In genomic region chr3L:19922833-19923745, dm6 we compare ENCODE assay signal across 1 fruit fly cellular context.
TF ChIP-seq lines count a peak whose summit lies in the region.

Gene Pfdn6 (plus strand): TSS chr3L:19923671.

TF ChIP-seq in whole organism, embryonic, 481 proteins besides CTCF, POLR2A, EP300 and RAD21 (continued from another document and continues in another):
- TF ChIP-seq Sry-δ (GFP tag; optimal IDR thresholded peaks at IDR 0.05; lab: Kevin White, UChicago) = peak; percentile 20
- peak; percentile 35 for TF ChIP-seq CG18011 (GFP tag; optimal IDR thresholded peaks at IDR 0.05; lab: Kevin White, UChicago)
- TF ChIP-seq CG18476 (GFP tag; optimal IDR thresholded peaks at IDR 0.05; lab: Kevin White, UChicago) = peak; percentile 79
- TF ChIP-seq kah (GFP tag; optimal IDR thresholded peaks at IDR 0.05; lab: Kevin White, UChicago) = no peak
- TF ChIP-seq sima (GFP tag; optimal IDR thresholded peaks at IDR 0.05; lab: Kevin White, UChicago) = no peak
- peak; percentile 90 for TF ChIP-seq lmd (GFP tag; IDR thresholded peaks at IDR 0.05; lab: Robert Waterston, UW)
- TF ChIP-seq HLH54F (GFP tag; optimal IDR thresholded peaks at IDR 0.05; lab: Kevin White, UChicago) = peak; percentile 93
- TF ChIP-seq Pdp1 (GFP tag; optimal IDR thresholded peaks at IDR 0.05; lab: Kevin White, UChicago) = peak; percentile 51 to 62
- no peak for TF ChIP-seq cwo (GFP tag; optimal IDR thresholded peaks at IDR 0.05; lab: Kevin White, UChicago)
- no peak for TF ChIP-seq jumu (GFP tag; optimal IDR thresholded peaks at IDR 0.05; lab: Kevin White, UChicago)
- TF ChIP-seq CG7839 (tag; optimal IDR thresholded peaks at IDR 0.05; lab: Kevin White, UChicago) = no peak
- TF ChIP-seq ranshi (GFP tag; IDR thresholded peaks at IDR 0.05; lab: Robert Waterston, UW) = 0 out of 2 replicates have a peak, but pooled peaks have one; percentile 33
- no peak; the same call in none of the 2 replicates for TF ChIP-seq CG6272 (GFP tag; IDR thresholded peaks at IDR 0.05; lab: Robert Waterston, UW)
- peak; percentile 37; the same call in 1 of the 3 replicates for TF ChIP-seq C15 (GFP tag; IDR thresholded peaks at IDR 0.05; lab: Robert Waterston, UW)
- peak; percentile 36 for TF ChIP-seq pum (GFP tag; optimal IDR thresholded peaks at IDR 0.05; lab: Kevin White, UChicago)
- no peak; the same call in none of the 2 replicates for TF ChIP-seq wdn (GFP tag; IDR thresholded peaks at IDR 0.05; lab: Robert Waterston, UW)
- no peak for TF ChIP-seq dmrt99B (tag; optimal IDR thresholded peaks at IDR 0.05; lab: Kevin White, UChicago)
- TF ChIP-seq abd-A (tag; optimal IDR thresholded peaks at IDR 0.05; lab: Kevin White, UChicago) = no peak
- TF ChIP-seq zfh2 (GFP tag; optimal IDR thresholded peaks at IDR 0.05; lab: Kevin White, UChicago) = peak; percentile 92
- TF ChIP-seq trh (GFP tag; optimal IDR thresholded peaks at IDR 0.05; lab: Kevin White, UChicago) = no peak
- TF ChIP-seq CG4360 (GFP tag; IDR thresholded peaks at IDR 0.05; lab: Robert Waterston, UW) = 0 out of 2 replicates have a peak, but pooled peaks have one; percentile 34
- peak; percentile 40 for TF ChIP-seq D19B (GFP tag; optimal IDR thresholded peaks at IDR 0.05; lab: Kevin White, UChicago)
- peak; percentile 90 for TF ChIP-seq CG2120 (GFP tag; optimal IDR thresholded peaks at IDR 0.05; lab: Kevin White, UChicago)
- TF ChIP-seq Taf1 (GFP tag; IDR thresholded peaks at IDR 0.05; lab: Robert Waterston, UW) = peak; percentile 35; the same call in 1 of the 2 replicates
- peak; percentile 90 for TF ChIP-seq CG30403 (GFP tag; optimal IDR thresholded peaks at IDR 0.05; lab: Kevin White, UChicago)
- TF ChIP-seq CG15479 (GFP tag; optimal IDR thresholded peaks at IDR 0.05; lab: Kevin White, UChicago) = no peak
- TF ChIP-seq zen (tag; optimal IDR thresholded peaks at IDR 0.05; lab: Kevin White, UChicago) = peak; percentile 89
- TF ChIP-seq bab2 (GFP tag; optimal IDR thresholded peaks at IDR 0.05; lab: Kevin White, UChicago) = peak; percentile 67
- TF ChIP-seq pho (GFP tag; optimal IDR thresholded peaks at IDR 0.05; lab: Kevin White, UChicago) = peak; percentile 93
- TF ChIP-seq Trl (optimal IDR thresholded peaks at IDR 0.05; lab: Kevin White, UChicago) = peak in 1 of 2 experiments; percentile 31
- TF ChIP-seq Trl (GFP tag; optimal IDR thresholded peaks at IDR 0.05; lab: Kevin White, UChicago) = peak; percentile 69
- TF ChIP-seq nerfin-1 (tag; optimal IDR thresholded peaks at IDR 0.05; lab: Kevin White, UChicago) = peak; percentile 66
- TF ChIP-seq CG1233 (GFP tag; optimal IDR thresholded peaks at IDR 0.05; lab: Kevin White, UChicago) = peak; percentile 47
- peak; percentile 58 for TF ChIP-seq caup (GFP tag; optimal IDR thresholded peaks at IDR 0.05; lab: Kevin White, UChicago; ENCODE audit: severe bottlenecking)
- TF ChIP-seq CG18619 (GFP tag; optimal IDR thresholded peaks at IDR 0.05; lab: Kevin White, UChicago) = peak; percentile 81
- no peak for TF ChIP-seq zf30C (GFP tag; optimal IDR thresholded peaks at IDR 0.05; lab: Kevin White, UChicago)
- TF ChIP-seq tap (tag; optimal IDR thresholded peaks at IDR 0.05; lab: Kevin White, UChicago) = no peak
- 0 out of 2 replicates have a peak, but pooled peaks have one; percentile 8 for TF ChIP-seq CG42726 (GFP tag; IDR thresholded peaks at IDR 0.05; lab: Robert Waterston, UW; ENCODE audit: partially characterized antibody)
- TF ChIP-seq CG7357 (GFP tag; IDR thresholded peaks at IDR 0.05; lab: Robert Waterston, UW) = peak; percentile 78
- peak; percentile 28 for TF ChIP-seq CrebB (tag; optimal IDR thresholded peaks at IDR 0.05; lab: Kevin White, UChicago)
- TF ChIP-seq gro (GFP tag; optimal IDR thresholded peaks at IDR 0.05; lab: Kevin White, UChicago) = peak; percentile 56
- peak; percentile 17 for TF ChIP-seq CG12236 (GFP tag; optimal IDR thresholded peaks at IDR 0.05; lab: Kevin White, UChicago)
- no peak for TF ChIP-seq tio (GFP tag; optimal IDR thresholded peaks at IDR 0.05; lab: Kevin White, UChicago)
- peak; percentile 53 for TF ChIP-seq CG15601 (tag; optimal IDR thresholded peaks at IDR 0.05; lab: Kevin White, UChicago)
- TF ChIP-seq CG5953 (GFP tag; IDR thresholded peaks at IDR 0.05; lab: Robert Waterston, UW) = peak; percentile 49; the same call in 1 of the 2 replicates
- TF ChIP-seq dimm (GFP tag; IDR thresholded peaks at IDR 0.05; lab: Robert Waterston, UW) = no peak
- no peak for TF ChIP-seq CG11560 (tag; IDR thresholded peaks at IDR 0.05; lab: Robert Waterston, UW)
- no peak for TF ChIP-seq CG11723 (GFP tag; optimal IDR thresholded peaks at IDR 0.05; lab: Kevin White, UChicago)
- peak; percentile 57 for TF ChIP-seq pb (GFP tag; optimal IDR thresholded peaks at IDR 0.05; lab: Kevin White, UChicago)
- TF ChIP-seq slou (GFP tag; optimal IDR thresholded peaks at IDR 0.05; lab: Kevin White, UChicago) = no peak
- peak; percentile 91 for TF ChIP-seq dysf (GFP tag; IDR thresholded peaks at IDR 0.05; lab: Robert Waterston, UW)
- TF ChIP-seq CG17829 (tag; optimal IDR thresholded peaks at IDR 0.05; lab: Kevin White, UChicago) = peak; percentile 67
- TF ChIP-seq Dek (tag; optimal IDR thresholded peaks at IDR 0.05; lab: Kevin White, UChicago) = peak; percentile 18
- TF ChIP-seq klu (GFP tag; IDR thresholded peaks at IDR 0.05; lab: Robert Waterston, UW) = peak; percentile 80
- TF ChIP-seq sna (GFP tag; IDR thresholded peaks at IDR 0.05; lab: Robert Waterston, UW; ENCODE audit: partially characterized antibody) = peak; percentile 72
- no peak for TF ChIP-seq crc (GFP tag; optimal IDR thresholded peaks at IDR 0.05; lab: Kevin White, UChicago)
- TF ChIP-seq Myb (GFP tag; optimal IDR thresholded peaks at IDR 0.05; lab: Kevin White, UChicago) = peak; percentile 65
- peak; percentile 90 for TF ChIP-seq CG9609 (GFP tag; optimal IDR thresholded peaks at IDR 0.05; lab: Kevin White, UChicago)
- TF ChIP-seq sisA (GFP tag; IDR thresholded peaks at IDR 0.05; lab: Robert Waterston, UW) = peak; percentile 91
- peak; percentile 12 for TF ChIP-seq run (tag; optimal IDR thresholded peaks at IDR 0.05; lab: Kevin White, UChicago)
- 0 out of 2 replicates have a peak, but pooled peaks have one; percentile 15 for TF ChIP-seq CG11085 (GFP tag; IDR thresholded peaks at IDR 0.05; lab: Robert Waterston, UW)
- TF ChIP-seq Hsf (GFP tag; optimal IDR thresholded peaks at IDR 0.05; lab: Kevin White, UChicago) = peak; percentile 89
- TF ChIP-seq aop (GFP tag; IDR thresholded peaks at IDR 0.05; lab: Robert Waterston, UW) = no peak
- TF ChIP-seq Asciz (GFP tag; optimal IDR thresholded peaks at IDR 0.05; lab: Kevin White, UChicago) = no peak
- peak; percentile 90 to 98 for TF ChIP-seq crp (GFP tag; optimal IDR thresholded peaks at IDR 0.05; lab: Kevin White, UChicago)
- peak; percentile 61; the same call in 2 of the 3 replicates for TF ChIP-seq croc (GFP tag; conservative IDR thresholded peaks at IDR 0.05; lab: Robert Waterston, UW)
- TF ChIP-seq CG14710 (tag; optimal IDR thresholded peaks at IDR 0.05; lab: Kevin White, UChicago) = peak; percentile 82
- TF ChIP-seq tna (GFP tag; IDR thresholded peaks at IDR 0.05; lab: Robert Waterston, UW; ENCODE audit: partially characterized antibody) = peak; percentile 70
- TF ChIP-seq peb (GFP tag; IDR thresholded peaks at IDR 0.05; lab: Robert Waterston, UW) = no peak; the same call in 1 of the 2 replicates
- TF ChIP-seq Side (GFP tag; optimal IDR thresholded peaks at IDR 0.05; lab: Kevin White, UChicago) = no peak
- TF ChIP-seq CG9932 (GFP tag; IDR thresholded peaks at IDR 0.05; lab: Robert Waterston, UW) = peak; percentile 82
- TF ChIP-seq Lim3 (GFP tag; IDR thresholded peaks at IDR 0.05; lab: Robert Waterston, UW) = no peak
- TF ChIP-seq schlank (tag; optimal IDR thresholded peaks at IDR 0.05; lab: Kevin White, UChicago) = peak; percentile 45
- TF ChIP-seq CG11247 (GFP tag; IDR thresholded peaks at IDR 0.05; lab: Robert Waterston, UW) = peak; percentile 43; the same call in 1 of the 2 replicates
- TF ChIP-seq MESR4 (GFP tag; optimal IDR thresholded peaks at IDR 0.05; lab: Kevin White, UChicago) = peak; percentile 82
- TF ChIP-seq CG14050 (GFP tag; IDR thresholded peaks at IDR 0.05; lab: Robert Waterston, UW) = peak; percentile 72
- TF ChIP-seq HLH4C (GFP tag; IDR thresholded peaks at IDR 0.05; lab: Robert Waterston, UW; ENCODE audit: partially characterized antibody) = peak; percentile 82
- TF ChIP-seq CG12155 (GFP tag; optimal IDR thresholded peaks at IDR 0.05; lab: Kevin White, UChicago) = peak; percentile 56
- peak; percentile 61 for TF ChIP-seq Mad (GFP tag; optimal IDR thresholded peaks at IDR 0.05; lab: Kevin White, UChicago)
- peak; percentile 80 for TF ChIP-seq NfI (GFP tag; optimal IDR thresholded peaks at IDR 0.05; lab: Kevin White, UChicago)
- peak; percentile 87 for TF ChIP-seq CG9797 (GFP tag; optimal IDR thresholded peaks at IDR 0.05; lab: Kevin White, UChicago)
- TF ChIP-seq Sox102F (GFP tag; optimal IDR thresholded peaks at IDR 0.05; lab: Kevin White, UChicago) = peak; percentile 88
- TF ChIP-seq Atf6 (GFP tag; IDR thresholded peaks at IDR 0.05; lab: Robert Waterston, UW) = peak; percentile 73
- TF ChIP-seq CG4328 (GFP tag; optimal IDR thresholded peaks at IDR 0.05; lab: Kevin White, UChicago) = peak; percentile 34
- peak; percentile 39 for TF ChIP-seq E2f2 (GFP tag; IDR thresholded peaks at IDR 0.05; lab: Robert Waterston, UW)
- TF ChIP-seq Lpt (GFP tag; optimal IDR thresholded peaks at IDR 0.05; lab: Kevin White, UChicago) = no peak
- TF ChIP-seq CG9817 (tag; optimal IDR thresholded peaks at IDR 0.05; lab: Kevin White, UChicago) = peak; percentile 84
- TF ChIP-seq trem (tag; optimal IDR thresholded peaks at IDR 0.05; lab: Kevin White, UChicago) = peak; percentile 77
- TF ChIP-seq Meics (GFP tag; optimal IDR thresholded peaks at IDR 0.05; lab: Kevin White, UChicago) = no peak
- TF ChIP-seq CG18262 (tag; optimal IDR thresholded peaks at IDR 0.05; lab: Kevin White, UChicago) = peak; percentile 72
- peak; percentile 81 for TF ChIP-seq CG32772 (GFP tag; IDR thresholded peaks at IDR 0.05; lab: Robert Waterston, UW)
- TF ChIP-seq ase (GFP tag; IDR thresholded peaks at IDR 0.05; lab: Robert Waterston, UW) = peak; percentile 69
- TF ChIP-seq dan (GFP tag; IDR thresholded peaks at IDR 0.05; lab: Robert Waterston, UW) = no peak
- no peak for TF ChIP-seq CG5180 (GFP tag; optimal IDR thresholded peaks at IDR 0.05; lab: Kevin White, UChicago)
- TF ChIP-seq tx (GFP tag; optimal IDR thresholded peaks at IDR 0.05; lab: Kevin White, UChicago) = peak; percentile 71
- TF ChIP-seq lab (GFP tag; optimal IDR thresholded peaks at IDR 0.05; lab: Kevin White, UChicago) = no peak
- peak; percentile 76 for TF ChIP-seq CG13287 (GFP tag; IDR thresholded peaks at IDR 0.05; lab: Robert Waterston, UW; ENCODE audit: partially characterized antibody)
- peak; percentile 42 for TF ChIP-seq Mes4 (GFP tag; optimal IDR thresholded peaks at IDR 0.05; lab: Kevin White, UChicago)
- TF ChIP-seq CG30020 (tag; optimal IDR thresholded peaks at IDR 0.05; lab: Kevin White, UChicago) = peak; percentile 65
- TF ChIP-seq so (GFP tag; IDR thresholded peaks at IDR 0.05; lab: Robert Waterston, UW) = peak; percentile 72; the same call in 1 of the 3 replicates
- peak; percentile 69 for TF ChIP-seq ssp (GFP tag; IDR thresholded peaks at IDR 0.05; lab: Robert Waterston, UW)
- peak; percentile 77 for TF ChIP-seq Atf-2 (GFP tag; optimal IDR thresholded peaks at IDR 0.05; lab: Kevin White, UChicago)
- peak; percentile 75 for TF ChIP-seq grau (tag; optimal IDR thresholded peaks at IDR 0.05; lab: Kevin White, UChicago)
- TF ChIP-seq az2 (GFP tag; optimal IDR thresholded peaks at IDR 0.05; lab: Kevin White, UChicago) = peak; percentile 64
- TF ChIP-seq CG31388 (GFP tag; optimal IDR thresholded peaks at IDR 0.05; lab: Kevin White, UChicago) = peak; percentile 19
- peak; percentile 84 for TF ChIP-seq knrl (GFP tag; IDR thresholded peaks at IDR 0.05; lab: Robert Waterston, UW; ENCODE audit: partially characterized antibody)
- peak; percentile 67 for TF ChIP-seq CG7372 (GFP tag; IDR thresholded peaks at IDR 0.05; lab: Robert Waterston, UW)
- TF ChIP-seq CG8924 (tag; optimal IDR thresholded peaks at IDR 0.05; lab: Kevin White, UChicago) = peak; percentile 81
- TF ChIP-seq dpn (GFP tag; optimal IDR thresholded peaks at IDR 0.05; lab: Kevin White, UChicago) = peak; percentile 54 to 85
- TF ChIP-seq CG32767 (GFP tag; IDR thresholded peaks at IDR 0.05; lab: Robert Waterston, UW) = peak; percentile 68
- peak; percentile 93 for TF ChIP-seq CG13775 (GFP tag; optimal IDR thresholded peaks at IDR 0.05; lab: Kevin White, UChicago)
- TF ChIP-seq CG6765 (GFP tag; optimal IDR thresholded peaks at IDR 0.05; lab: Kevin White, UChicago) = no peak
- peak; percentile 98 for TF ChIP-seq crol (GFP tag; IDR thresholded peaks at IDR 0.05; lab: Robert Waterston, UW)
- TF ChIP-seq CG3065 (GFP tag; optimal IDR thresholded peaks at IDR 0.05; lab: Kevin White, UChicago) = peak; percentile 25
- no peak for TF ChIP-seq CG18599 (GFP tag; optimal IDR thresholded peaks at IDR 0.05; lab: Kevin White, UChicago)
- TF ChIP-seq Nf-YC (tag; optimal IDR thresholded peaks at IDR 0.05; lab: Kevin White, UChicago) = peak; percentile 68
- TF ChIP-seq Antp (GFP tag; optimal IDR thresholded peaks at IDR 0.05; lab: Kevin White, UChicago) = peak; percentile 57
- TF ChIP-seq BEAF-32 (GFP tag; optimal IDR thresholded peaks at IDR 0.05; lab: Kevin White, UChicago) = peak; percentile 48
- 0 out of 2 replicates have a peak, but pooled peaks have one; percentile 25 for TF ChIP-seq Dref (GFP tag; IDR thresholded peaks at IDR 0.05; lab: Robert Waterston, UW)
- TF ChIP-seq ewg (GFP tag; optimal IDR thresholded peaks at IDR 0.05; lab: Kevin White, UChicago) = peak; percentile 78
- peak; percentile 23 for TF ChIP-seq Spps (tag; optimal IDR thresholded peaks at IDR 0.05; lab: Kevin White, UChicago)
- TF ChIP-seq CG2678 (tag; optimal IDR thresholded peaks at IDR 0.05; lab: Kevin White, UChicago) = peak; percentile 39
- TF ChIP-seq Bteb2 (GFP tag; optimal IDR thresholded peaks at IDR 0.05; lab: Kevin White, UChicago) = peak; percentile 86
- TF ChIP-seq CG7963 (GFP tag; IDR thresholded peaks at IDR 0.05; lab: Robert Waterston, UW; ENCODE audit: partially characterized antibody) = peak; percentile 60; the same call in 1 of the 3 replicates
- TF ChIP-seq NC2β (GFP tag; optimal IDR thresholded peaks at IDR 0.05; lab: Kevin White, UChicago) = peak; percentile 75
- peak; percentile 63 for TF ChIP-seq dm (GFP tag; optimal IDR thresholded peaks at IDR 0.05; lab: Kevin White, UChicago)
- peak; percentile 96 for TF ChIP-seq phol (tag; optimal IDR thresholded peaks at IDR 0.05; lab: Kevin White, UChicago)
- TF ChIP-seq exex (tag; optimal IDR thresholded peaks at IDR 0.05; lab: Kevin White, UChicago) = no peak
- TF ChIP-seq repo (GFP tag; optimal IDR thresholded peaks at IDR 0.05; lab: Kevin White, UChicago) = peak; percentile 52
